Worm (Caenorhabditis elegans): Measurements from ENCODE around the gene srv-25.

The srv-25 gene

ce11 chrIV:6323654-6324224 is 20.2 kb upstream of the srv-25 start, which contains the start of gene sqd-1 (continued):
- TF ChIP-seq zip-11 (GFP tag; IDR thresholded peaks at IDR 0.05) (no peak), spr-1 (tag; optimal IDR thresholded peaks at IDR 0.05) (peak; percentile 92), dmd-8 (GFP tag; IDR thresholded peaks at IDR 0.05) (peak; percentile 53; the same call in 1 of the 2 replicates), dmd-9 (GFP tag; IDR thresholded peaks at IDR 0.05) (peak; percentile 95), dpl-1 (GFP tag; optimal IDR thresholded peaks at IDR 0.05) (peak; percentile 93), fos-1 (tag; optimal IDR thresholded peaks at IDR 0.05) (peak; percentile 53), skn-1 (tag; optimal IDR thresholded peaks at IDR 0.05) (no peak), tra-1 (GFP tag; IDR thresholded peaks at IDR 0.05) (peak; percentile 93), nhr-11 (tag; optimal IDR thresholded peaks at IDR 0.05) (peak; percentile 95), unc-39 (tag; optimal IDR thresholded peaks at IDR 0.05) (no peak), daf-16 (GFP tag; optimal IDR thresholded peaks at IDR 0.05) (peak; percentile 60 to 94), daf-16 (tag; optimal IDR thresholded peaks at IDR 0.05) (peak; percentile 87), fkh-10 (GFP tag; optimal IDR thresholded peaks at IDR 0.05) (peak; percentile 80), ceh-44 (GFP tag; IDR thresholded peaks at IDR 0.05) (peak; percentile 84; the same call in 1 of the 2 replicates), mdt-29 (GFP tag; IDR thresholded peaks at IDR 0.05) (peak; percentile 93), lsy-2 (tag; optimal IDR thresholded peaks at IDR 0.05) (peak; percentile 95 to 99), zfp-3 (GFP tag; conservative IDR thresholded peaks at IDR 0.05) (peak; percentile 90), hlh-11 (tag; optimal IDR thresholded peaks at IDR 0.05) (peak; percentile 95), ZK546.5 (tag; optimal IDR thresholded peaks at IDR 0.05) (peak; percentile 100), ces-1 (GFP tag; optimal IDR thresholded peaks at IDR 0.05) (peak; percentile 52), ZK337.2 (GFP tag; IDR thresholded peaks at IDR 0.05) (0 out of 2 replicates have a peak, but pooled peaks have one; percentile 49), zag-1 (tag; optimal IDR thresholded peaks at IDR 0.05) (peak; percentile 0), mes-2 (tag; optimal IDR thresholded peaks at IDR 0.05; ENCODE audit: poor library complexity, severe bottlenecking) (peak; percentile 97), lim-7 (GFP tag; IDR thresholded peaks at IDR 0.05) (peak; percentile 74), T26A8.4 (GFP tag; IDR thresholded peaks at IDR 0.05) (peak; percentile 98), hlh-30 (tag; optimal IDR thresholded peaks at IDR 0.05; ENCODE audit: insufficient read depth) (peak; percentile 92), php-3 (GFP tag; IDR thresholded peaks at IDR 0.05) (peak; percentile 76; the same call in 1 of the 2 replicates), ztf-11 (tag; optimal IDR thresholded peaks at IDR 0.05) (peak; percentile 7), F44E2.7 (GFP tag; IDR thresholded peaks at IDR 0.05) (no peak), nhr-41 (GFP tag; IDR thresholded peaks at IDR 0.05) (peak; percentile 48; the same call in 1 of the 2 replicates), lir-3 (tag; optimal IDR thresholded peaks at IDR 0.05) (no peak), dve-1 (tag; optimal IDR thresholded peaks at IDR 0.05; ENCODE audit: insufficient read depth) (peak; percentile 99), dmd-6 (GFP tag; IDR thresholded peaks at IDR 0.05) (peak; percentile 96), lin-39 (tag; optimal IDR thresholded peaks at IDR 0.05) (no peak), arid-1 (GFP tag; conservative IDR thresholded peaks at IDR 0.05) (peak; percentile 92), unc-130 (GFP tag; optimal IDR thresholded peaks at IDR 0.05) (peak; percentile 86), mep-1 (tag; optimal IDR thresholded peaks at IDR 0.05) (peak; percentile 96), rbr-2 (tag; optimal IDR thresholded peaks at IDR 0.05) (peak; percentile 95), ceh-28 (tag; optimal IDR thresholded peaks at IDR 0.05) (no peak), ceh-62 (tag; optimal IDR thresholded peaks at IDR 0.05) (no peak)

- TF ChIP-seq T20F7.1 (GFP tag; optimal IDR thresholded peaks at IDR 0.05), result peak; percentile 71
- TF ChIP-seq nhr-237 (tag; optimal IDR thresholded peaks at IDR 0.05), result no peak
- no peak for TF ChIP-seq Y75B8A.6 (GFP tag; IDR thresholded peaks at IDR 0.05)
- peak in 1 of 2 experiments; percentile 96 for TF ChIP-seq hif-1 (tag; optimal IDR thresholded peaks at IDR 0.05)
- peak; percentile 51 for TF ChIP-seq mxl-3 (GFP tag; optimal IDR thresholded peaks at IDR 0.05)
- no peak for TF ChIP-seq set-16 (GFP tag; IDR thresholded peaks at IDR 0.05)
- peak; percentile 95 for TF ChIP-seq unc-130 (GFP tag; optimal IDR thresholded peaks at IDR 0.05)
- TF ChIP-seq mxl-2 (GFP tag; conservative IDR thresholded peaks at IDR 0.05), result no peak
- peak; percentile 88 for TF ChIP-seq zfp-2 (tag; optimal IDR thresholded peaks at IDR 0.05)
- TF ChIP-seq ceh-44 (GFP tag; IDR thresholded peaks at IDR 0.05), result peak; percentile 93
- TF ChIP-seq mdt-29 (GFP tag; IDR thresholded peaks at IDR 0.05), result no peak; the same call in 1 of the 2 replicates
- TF ChIP-seq nhr-111 (GFP tag; optimal IDR thresholded peaks at IDR 0.05), result no peak
- TF ChIP-seq zag-1 (tag; optimal IDR thresholded peaks at IDR 0.05), result no peak
- peak; percentile 74 for TF ChIP-seq hmg-1.1 (GFP tag; IDR thresholded peaks at IDR 0.05)
- peak; percentile 15 for TF ChIP-seq ces-1 (GFP tag; optimal IDR thresholded peaks at IDR 0.05)
- TF ChIP-seq madf-9 (GFP tag; conservative IDR thresholded peaks at IDR 0.05), result peak; percentile 86
Measured at ce11 chrIV:6321667-6322066, 18.1 kb upstream of the srv-25 start, which contains the start of gene Y73B6BL.29. Y73B6BL.29 (plus strand) TSS chrIV:6321929.

Measured in whole organism, L4 larva.